Worm (Caenorhabditis elegans) whole organism, dauer: ENCODE measurements around the gene srv-21.

Experiments
- unc-62 ChIP-seq: sonication (generic microtip); optimal IDR thresholded peaks from 2 replicates; lab custom pipeline; 2017; ENCODE audit warnings: missing biosample characterization, missing genetic modification reagents, missing genetic modification characterization

Gene srv-21

ce11 chrIV:5877246-5877645 is at the start of gene srv-21:
Gene srv-21 (minus strand): TSS chrIV:5877346.
- no peak for TF ChIP-seq unc-62 (GFP tag; lab: Kevin White, UChicago)

- no peak for TF ChIP-seq unc-62 (GFP tag; lab: Kevin White, UChicago)
These were observed 49.5 kb upstream of the srv-21 start for ce11 chrIV:5926643-5927042.

DNA sequence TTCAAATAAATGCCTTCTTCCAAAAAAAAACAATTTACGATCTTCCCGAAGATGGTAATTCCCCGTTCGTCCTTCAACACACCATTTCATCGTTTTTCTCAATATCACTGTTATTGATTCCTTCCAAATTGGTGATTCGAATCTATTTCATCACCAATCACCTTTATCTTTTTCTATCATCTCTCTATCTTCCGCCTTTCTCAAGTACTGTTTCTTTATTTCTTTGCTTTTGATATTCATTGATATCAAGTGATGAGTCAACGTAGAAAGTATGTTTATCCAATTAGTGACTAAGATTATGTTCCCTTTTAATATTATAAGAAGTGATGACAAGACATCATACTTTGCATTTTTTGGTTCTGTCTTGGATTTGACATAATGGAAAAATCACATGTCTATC is 47.1 kb upstream of the srv-21 start:
- TF ChIP-seq unc-62 (GFP tag; lab: Kevin White, UChicago) = no peak

- TF ChIP-seq unc-62 (GFP tag; lab: Kevin White, UChicago) = no peak
These were observed 46.0 kb upstream of the srv-21 start for ce11 chrIV:5923112-5923511.

ce11 chrIV:5917026-5917425 is 39.9 kb upstream of the srv-21 start, which contains the start of gene dhhc-13:
Gene dhhc-13 (plus strand): TSS chrIV:5917326.
- TF ChIP-seq unc-62 (GFP tag; lab: Kevin White, UChicago) = no peak

DNA sequence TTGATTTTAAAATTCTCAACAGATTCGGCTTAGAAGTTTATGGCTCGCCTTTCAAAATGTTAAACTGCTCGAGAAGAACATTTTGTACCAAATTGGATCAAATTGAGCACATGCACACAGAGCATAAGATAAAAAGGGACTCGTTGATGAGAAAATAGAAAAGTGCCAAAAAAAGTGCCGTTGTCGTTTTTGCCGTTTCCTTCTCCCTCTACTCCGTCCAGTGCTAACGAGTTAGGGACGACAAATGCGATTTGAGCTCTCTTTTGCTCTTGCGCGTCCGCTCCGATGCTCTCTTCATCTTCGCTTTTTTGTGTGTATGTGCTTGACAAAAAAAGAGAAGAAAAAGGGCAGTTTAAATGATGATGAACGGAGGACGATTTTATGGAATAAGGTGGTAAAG is 38.0 kb upstream of the srv-21 start:
- TF ChIP-seq unc-62 (GFP tag; lab: Kevin White, UChicago) = no peak

DNA sequence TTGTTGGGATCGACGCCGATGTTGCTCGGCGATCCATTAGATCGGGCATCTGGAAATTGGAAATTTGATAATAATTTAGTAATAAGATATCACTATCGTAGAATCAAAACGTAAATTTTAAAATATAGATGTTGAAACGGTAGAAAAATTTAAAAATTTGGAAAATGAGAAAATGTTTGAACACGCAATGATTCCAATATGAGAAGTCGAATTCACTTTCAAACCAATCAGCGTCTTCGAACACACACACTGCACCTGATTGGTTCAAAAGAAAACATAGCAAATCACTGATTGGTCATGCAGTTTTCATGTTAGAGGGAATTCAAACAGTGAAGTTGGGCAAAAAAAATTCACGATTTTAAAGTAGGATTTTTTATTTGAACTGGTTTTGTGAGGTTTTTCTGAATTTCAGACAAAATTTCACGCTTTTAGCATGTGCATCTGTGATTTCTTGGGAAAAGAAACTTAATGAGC is 26.2 kb upstream of the srv-21 start, which contains the start of gene H04M03.12:
Gene H04M03.12, minus strand, starts transcription at position 51 of the 474 bp plus-strand sequence.
- no peak for TF ChIP-seq unc-62 (GFP tag; lab: Kevin White, UChicago)

ce11 chrIV:5902730-5903129 is 25.6 kb upstream of the srv-21 start:
- TF ChIP-seq unc-62 (GFP tag; lab: Kevin White, UChicago) = no peak

ce11 chrIV:5896341-5896740 is 19.2 kb upstream of the srv-21 start, which contains the start of gene pck-3:
Gene pck-3 (plus strand): TSS chrIV:5896641.
- no peak for TF ChIP-seq unc-62 (GFP tag; lab: Kevin White, UChicago)

- no peak for TF ChIP-seq unc-62 (GFP tag; lab: Kevin White, UChicago)
These were observed 18.0 kb upstream of the srv-21 start, which contains the start of gene nspb-6 for ce11 chrIV:5895190-5895589. Gene nspb-6 (plus strand): TSS chrIV:5895490.

ce11 chrIV:5891265-5891664 is 14.1 kb upstream of the srv-21 start, which contains the start of gene H04M03.3:
Gene H04M03.3 (plus strand): TSS chrIV:5891565.
- no peak for TF ChIP-seq unc-62 (GFP tag; lab: Kevin White, UChicago)

- no peak for TF ChIP-seq unc-62 (GFP tag; lab: Kevin White, UChicago)
These were observed 9.5 kb upstream of the srv-21 start for ce11 chrIV:5886605-5887004.

DNA sequence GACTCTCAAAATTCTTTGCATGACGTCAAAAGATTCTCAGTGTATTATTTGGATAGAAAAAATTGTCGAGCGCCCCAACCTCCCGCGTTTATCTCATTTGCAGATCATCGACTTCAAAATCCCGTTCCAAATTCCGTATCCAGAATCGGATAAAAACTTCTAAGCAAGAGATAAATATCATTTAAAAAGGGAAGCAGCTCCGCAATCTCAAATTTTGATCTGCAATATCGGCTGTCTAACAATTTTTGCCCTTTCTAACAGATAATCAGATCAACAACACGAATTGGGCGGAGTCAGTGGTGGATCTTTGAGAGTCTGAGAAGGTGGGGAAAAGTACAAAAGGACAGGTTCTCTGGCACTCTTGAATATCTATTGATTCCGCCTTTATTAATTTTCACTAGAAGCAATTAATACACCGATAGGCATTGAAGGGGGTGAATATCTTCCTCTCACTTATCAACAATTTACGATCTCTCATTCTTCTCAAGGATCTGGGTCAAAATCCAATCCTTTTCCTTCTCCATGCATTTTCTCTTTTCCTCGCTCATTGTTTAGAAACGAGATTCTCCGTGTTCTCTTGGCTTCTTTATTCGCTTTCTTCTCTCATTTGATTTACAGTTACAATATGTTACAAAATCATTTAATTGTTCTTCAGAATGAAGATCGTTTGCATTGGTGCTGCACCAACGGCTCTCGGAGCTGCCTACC is 8.2 kb upstream of the srv-21 start, which contains the start of gene glf-1:
Gene glf-1, plus strand, starts transcription at position 656 of the 708 bp plus-strand sequence.
- TF ChIP-seq unc-62 (GFP tag; lab: Kevin White, UChicago) = no peak

DNA sequence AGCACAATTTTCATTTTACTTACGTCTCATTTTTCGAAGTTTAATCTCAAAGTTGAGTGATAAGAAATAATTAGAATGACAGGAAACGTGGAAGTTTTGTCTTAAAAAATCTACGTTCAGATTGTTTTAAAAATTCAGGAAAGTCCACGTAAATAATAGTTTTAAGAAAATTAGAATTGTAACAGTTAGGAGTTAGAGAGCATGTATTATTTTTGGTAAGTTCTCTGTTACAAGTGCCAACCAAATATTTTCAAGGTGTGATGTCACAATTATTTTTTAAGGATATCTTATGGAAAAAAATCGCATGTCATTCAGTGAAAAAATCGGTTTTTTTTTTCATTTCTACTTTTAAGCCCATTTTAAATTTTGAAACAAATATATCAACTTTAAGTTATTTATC is 7.4 kb upstream of the srv-21 start, which contains the start of gene H04M03.11:
Gene H04M03.11, minus strand, starts transcription at position 101 of the 400 bp plus-strand sequence.
- no peak for TF ChIP-seq unc-62 (GFP tag; lab: Kevin White, UChicago)

ce11 chrIV:5879853-5880252 is 2.7 kb upstream of the srv-21 start, which contains the start of gene srv-22:
Gene srv-22 (minus strand): TSS chrIV:5879953.
- TF ChIP-seq unc-62 (GFP tag; lab: Kevin White, UChicago) = no peak

- TF ChIP-seq unc-62 (GFP tag; lab: Kevin White, UChicago) = no peak
These were observed 3.3 kb downstream of the srv-21 start, which contains the start of gene srv-19 for ce11 chrIV:5873825-5874224. Gene srv-19 (minus strand): TSS chrIV:5873925.
